Fruit fly (Drosophila melanogaster) whole organism, embryonic: ENCODE measurements around the gene Cyp313a4.

Experiments
- CG6272 ChIP-seq: fragments of 200-800 bp; sonication (Bioruptor generic); IDR thresholded peaks from 2 replicates; pipeline ENCODE4 v1.3.6; 2022; ENCODE audit warnings: missing biosample characterization, missing genetic modification characterization
- CG8944 ChIP-seq: fragments of 200-800 bp; sonication (Bioruptor generic); optimal IDR thresholded peaks from 3 replicates; lab custom pipeline; 2016; ENCODE audit warnings: missing biosample characterization, missing genetic modification characterization
- Trl ChIP-seq, 3 experiments: fragments of >200 bp in 2 of 3; fragments of 200-800 bp in 1 of 3; sonication (Bioruptor generic) in 1 of 3; optimal IDR thresholded peaks; 2 replicates in 1 of 3; 3 replicates in 2 of 3; lab custom pipeline; 2016 to 2017; ENCODE audit warnings: missing biosample characterization in 1 of 3, missing genetic modification characterization in 1 of 3
- grn ChIP-seq: fragments of 200-800 bp; sonication (Bioruptor generic); optimal IDR thresholded peaks from 3 replicates; lab custom pipeline; 2017; ENCODE audit warnings: missing biosample characterization, missing genetic modification characterization
- vfl ChIP-seq: fragments of 200-800 bp; sonication (Bioruptor generic); optimal IDR thresholded peaks from 2 replicates; lab custom pipeline; 2016; ENCODE audit warnings: missing biosample characterization, missing genetic modification characterization

- TF ChIP-seq Trl (optimal IDR thresholded peaks at IDR 0.05; lab: Kevin White, UChicago): peak in 1 of 2 experiments; percentile 2
- TF ChIP-seq Trl (GFP tag; optimal IDR thresholded peaks at IDR 0.05; lab: Kevin White, UChicago): no peak
- TF ChIP-seq vfl (GFP tag; lab: Kevin White, UChicago): no peak
- TF ChIP-seq CG8944 (GFP tag; lab: Kevin White, UChicago): no peak
- no peak for TF ChIP-seq grn (GFP tag; lab: Kevin White, UChicago)
- no peak for TF ChIP-seq CG6272 (GFP tag; lab: Robert Waterston, UW)
These were observed 33.2 kb downstream of the Cyp313a4 start, which contains the start of gene Dtg for dm6 chr3R:12647954-12648353.
